ENCODE assay signal across 2 worm cellular contexts in the genomic region with DNA sequence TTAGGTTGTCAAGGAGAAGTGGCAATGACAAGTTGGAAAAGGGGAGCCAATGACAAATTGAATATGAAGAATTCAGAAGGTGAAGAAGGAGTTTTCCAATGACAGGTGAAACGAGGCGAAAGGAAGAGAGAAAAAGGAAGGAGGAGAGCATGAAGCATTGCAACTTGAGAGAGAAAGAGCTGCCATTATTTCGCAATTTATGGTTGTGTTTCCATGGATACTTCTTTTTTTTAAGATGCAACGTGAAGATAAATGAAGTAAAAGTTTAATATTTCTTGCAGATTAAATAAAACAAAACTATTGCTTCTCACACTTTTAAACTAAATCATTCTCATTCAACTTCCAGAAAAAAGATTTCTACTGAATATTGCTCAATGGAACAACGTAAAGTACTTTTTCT.
TF ChIP-seq lines count a peak whose summit lies in the region.

A gene (minus strand): TSS at position 101 of the 400 bp plus-strand sequence.

TF ChIP-seq in whole organism, L1 larva, 84 proteins besides CTCF, POLR2A, EP300 and RAD21:
- TF ChIP-seq lin-15B (tag; optimal IDR thresholded peaks at IDR 0.05; lab: Kevin White, UChicago): no peak
- no peak for TF ChIP-seq xbp-1 (tag; optimal IDR thresholded peaks at IDR 0.05; lab: Kevin White, UChicago)
- TF ChIP-seq fkh-8 (tag; optimal IDR thresholded peaks at IDR 0.05; lab: Kevin White, UChicago): peak; percentile 59
- no peak for TF ChIP-seq nhr-20 (tag; optimal IDR thresholded peaks at IDR 0.05; lab: Kevin White, UChicago)
- no peak for TF ChIP-seq zip-4 (GFP tag; optimal IDR thresholded peaks at IDR 0.05; lab: Kevin White, UChicago)
- no peak for TF ChIP-seq irx-1 (tag; optimal IDR thresholded peaks at IDR 0.05; lab: Kevin White, UChicago)
- TF ChIP-seq nhr-71 (tag; optimal IDR thresholded peaks at IDR 0.05; lab: Kevin White, UChicago): peak; percentile 13

TF ChIP-seq in whole organism, L4 larva, 104 proteins besides CTCF, POLR2A, EP300 and RAD21:
- no peak for TF ChIP-seq ama-1 (optimal IDR thresholded peaks at IDR 0.05; lab: Kevin White, UChicago)
- peak; percentile 24 for TF ChIP-seq dve-1 (tag; optimal IDR thresholded peaks at IDR 0.05; lab: Kevin White, UChicago; ENCODE audit: insufficient read depth)
